Worm (Caenorhabditis elegans) whole organism, early embryonic: ENCODE data around the gene abu-11.

Source experiments
- F13C5.2 ChIP-seq: sonication (generic microtip); optimal IDR thresholded peaks from 2 replicates; lab custom pipeline; 2017; ENCODE audit warnings: mild to moderate bottlenecking, missing genetic modification characterization, inconsistent platforms, missing compliant biosample characterization
- ama-1 ChIP-seq: fragments of 150-350 bp; optimal IDR thresholded peaks from 2 replicates; lab custom pipeline; 2014
- ceh-36 ChIP-seq: sonication (generic microtip); optimal IDR thresholded peaks from 2 replicates; lab custom pipeline; 2016; ENCODE audit warnings: missing genetic modification characterization, inconsistent platforms, missing compliant biosample characterization
- ets-7 ChIP-seq: sonication (generic microtip); optimal IDR thresholded peaks from 2 replicates; lab custom pipeline; 2016; ENCODE audit warnings: missing genotype, missing genetic modification characterization, missing compliant biosample characterization
- flt-1 ChIP-seq: fragments of 200-800 bp; sonication (Bioruptor generic); IDR thresholded peaks from 2 replicates; pipeline ENCODE4 v1.3.6; 2022; ENCODE audit warnings: missing genetic modification characterization, missing compliant biosample characterization
- hmg-4 ChIP-seq: fragments of 200-800 bp; sonication (Bioruptor generic); optimal IDR thresholded peaks from 2 replicates; lab custom pipeline; 2018; ENCODE audit warnings: mild to moderate bottlenecking, missing genetic modification characterization, missing compliant biosample characterization
- pes-1 ChIP-seq: fragments of 200-800 bp; sonication (Bioruptor generic); IDR thresholded peaks from 2 replicates; pipeline ENCODE4 v1.3.6; 2022; ENCODE audit warnings: missing genetic modification reagents, missing genetic modification characterization, missing compliant biosample characterization
- sea-1 ChIP-seq: fragments of 200-800 bp; sonication (Bioruptor generic); conservative IDR thresholded peaks from 2 replicates; pipeline ENCODE4 v1.3.6; 2022; ENCODE audit warnings: missing genetic modification characterization, missing compliant biosample characterization
- tbx-11 ChIP-seq: fragments of 200-800 bp; sonication (Bioruptor generic); IDR thresholded peaks from 2 replicates; pipeline ENCODE4 v1.3.6; 2022; ENCODE audit warnings: missing genetic modification characterization, missing compliant biosample characterization
- tra-4 ChIP-seq: sonication (generic microtip); optimal IDR thresholded peaks from 2 replicates; lab custom pipeline; 2017; ENCODE audit warnings: missing genetic modification characterization, missing compliant biosample characterization

DNA sequence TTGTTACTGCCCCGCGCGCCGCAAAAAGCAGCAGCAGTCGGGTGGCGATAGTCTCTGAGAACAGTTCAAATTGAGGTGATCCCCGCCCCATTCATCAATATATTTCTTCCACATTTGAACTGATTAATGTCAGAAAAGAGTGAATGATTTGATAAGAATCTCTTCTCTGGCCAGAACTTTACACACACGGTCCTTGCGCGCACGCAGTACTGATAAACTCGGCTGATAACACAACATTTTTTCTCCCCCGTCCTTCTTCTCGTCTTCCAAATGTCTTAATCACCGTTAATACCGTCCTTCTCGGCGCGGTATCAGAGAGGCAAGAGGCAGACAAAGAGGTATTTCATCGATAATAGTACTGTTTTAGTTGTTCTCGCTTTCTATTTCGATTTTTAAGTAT is 32.2 kb downstream of the abu-11 start, which contains the start of gene etr-1:
- TF ChIP-seq ceh-36 (tag; lab: Kevin White, UChicago) = no peak
- no peak for TF ChIP-seq flt-1
- TF ChIP-seq tbx-11 (GFP tag; lab: Robert Waterston, UW) = no peak
- no peak for TF ChIP-seq ama-1 (lab: Kevin White, UChicago)
- TF ChIP-seq pes-1 = no peak
- TF ChIP-seq ets-7 = no peak
- no peak for TF ChIP-seq hmg-4 (GFP tag; lab: Kevin White, UChicago)
- TF ChIP-seq tra-4 = no peak
- TF ChIP-seq sea-1 (GFP tag; lab: Robert Waterston, UW) = no peak
- no peak for TF ChIP-seq F13C5.2 (tag; lab: Kevin White, UChicago)
